Worm (Caenorhabditis elegans) whole organism, young adult: ENCODE data around the gene F01G10.9.

Experiments
- D2030.7 ChIP-seq: fragments of 200-800 bp; sonication (Bioruptor generic); IDR thresholded peaks from 2 replicates; pipeline ENCODE4 v1.3.6; 2022; ENCODE audit warnings: missing genetic modification reagents, missing genetic modification characterization, missing compliant biosample characterization
- Y53F4B.3 ChIP-seq: fragments of 200-800 bp; sonication (Bioruptor generic); IDR thresholded peaks from 2 replicates; pipeline ENCODE4 v1.3.6; 2022; ENCODE audit warnings: missing genetic modification reagents, missing genetic modification characterization, missing compliant biosample characterization
- ama-1 ChIP-seq, 3 experiments: fragments of 150-350 bp in 1 of 3; sonication (generic microtip) in 2 of 3; optimal IDR thresholded peaks; 2 replicates each; lab custom pipeline; 2014 to 2018; ENCODE audit warnings: missing biosample characterization in 2 of 3, missing genetic modification characterization in 2 of 3, missing genetic modification reagents in 2 of 3
- bed-2 ChIP-seq: fragments of 200-800 bp; sonication (Bioruptor generic); IDR thresholded peaks from 2 replicates; pipeline ENCODE4 v1.3.6; 2022; ENCODE audit warnings: missing genetic modification reagents, missing genetic modification characterization, missing compliant biosample characterization
- dpl-1 ChIP-seq: fragments of 150-350 bp; optimal IDR thresholded peaks from 2 replicates; lab custom pipeline; 2014; ENCODE audit warnings: missing biosample characterization, missing genetic modification reagents, missing genetic modification characterization
- lsl-1 ChIP-seq: fragments of 200-800 bp; sonication (Bioruptor generic); optimal IDR thresholded peaks from 2 replicates; lab custom pipeline; 2018; ENCODE audit warnings: mild to moderate bottlenecking, missing genetic modification characterization, moderate library complexity, missing compliant biosample characterization
- madf-10 ChIP-seq: sonication (generic microtip); optimal IDR thresholded peaks from 2 replicates; lab custom pipeline; 2016; ENCODE audit warnings: mild to moderate bottlenecking, missing genetic modification characterization, missing compliant biosample characterization
- nfya-1 ChIP-seq: sonication (generic microtip); optimal IDR thresholded peaks from 2 replicates; lab custom pipeline; 2017; ENCODE audit warnings: antibody characterized with exemption, missing compliant biosample characterization, missing genetic modification characterization, borderline replicate concordance; ENCODE audit not compliant: insufficient read depth
- snpc-4 ChIP-seq, 5 experiments: fragments of 150-350 bp in 1 of 5; sonication (generic microtip) in 4 of 5; optimal IDR thresholded peaks; 2 replicates each; lab custom pipeline; 2014 to 2018; ENCODE audit warnings: missing genetic modification characterization in 5 of 5, missing biosample characterization in 3 of 5, antibody characterized with exemption in 2 of 5, mild to moderate bottlenecking in 2 of 5, missing compliant biosample characterization in 2 of 5, missing genotype in 2 of 5, moderate library complexity in 2 of 5, missing genetic modification reagents in 1 of 5
- unc-130 ChIP-seq: sonication (generic microtip); optimal IDR thresholded peaks from 2 replicates; lab custom pipeline; 2016; ENCODE audit warnings: missing genetic modification reagents, missing genetic modification characterization, missing compliant biosample characterization
- zfh-2 ChIP-seq: fragments of 200-800 bp; sonication (Bioruptor generic); conservative IDR thresholded peaks from 2 replicates; pipeline ENCODE4 v1.3.6; 2022; ENCODE audit warnings: missing genetic modification reagents, missing genetic modification characterization, missing compliant biosample characterization

ce11 chrIV:10252350-10252792 is 7.1 kb downstream of the F01G10.9 start:
- TF ChIP-seq D2030.7 (GFP tag; lab: Robert Waterston, UW) (no peak), zfh-2 (GFP tag; lab: Robert Waterston, UW) (no peak), unc-130 (GFP tag; lab: Kevin White, UChicago) (no peak), bed-2 (GFP tag; lab: Robert Waterston, UW) (no peak), nfya-1 (tag; lab: Kevin White, UChicago) (no peak), ama-1 (optimal IDR thresholded peaks at IDR 0.05; lab: Kevin White, UChicago) (no peak), ama-1 (GFP tag; optimal IDR thresholded peaks at IDR 0.05; lab: Kevin White, UChicago) (no peak), lsl-1 (GFP tag; lab: Kevin White, UChicago) (no peak), dpl-1 (no peak), snpc-4 (GFP tag; optimal IDR thresholded peaks at IDR 0.05; lab: Kevin White, UChicago) (peak; percentile 63), snpc-4 (tag; optimal IDR thresholded peaks at IDR 0.05; lab: Kevin White, UChicago) (peak in 2 of 4 experiments; percentile 55 to 56), madf-10 (tag; lab: Kevin White, UChicago) (peak; percentile 60), Y53F4B.3 (no peak)
